Worm (Caenorhabditis elegans): ENCODE results near the gene F28G4.3.
A peak's percentile ranks its signal among the peaks of the same experiment; 100 is the strongest.

F28G4.3 gene

ce11 chrV:16249105-16249504 lies 38.4 kb downstream of the F28G4.3 start:
- no peak for TF ChIP-seq lin-11 (tag; optimal IDR thresholded peaks at IDR 0.05)
- peak; percentile 76 for TF ChIP-seq rnt-1 (tag; optimal IDR thresholded peaks at IDR 0.05)
- no peak for TF ChIP-seq ceh-18 (tag; optimal IDR thresholded peaks at IDR 0.05)

ce11 chrV:16246579-16246978 lies 40.9 kb downstream of the F28G4.3 start, which contains the start of gene srh-95:
Gene srh-95, plus strand, starts transcription at chrV:16246879.
- no peak for TF ChIP-seq tbx-2 (tag; optimal IDR thresholded peaks at IDR 0.05)

ce11 chrV:16244078-16244477 lies 43.4 kb downstream of the F28G4.3 start, which contains the start of gene srh-104:
Gene srh-104, minus strand, starts transcription at chrV:16244178.
- TF ChIP-seq hlh-15 (tag; optimal IDR thresholded peaks at IDR 0.05) (no peak), C38D4.7 (GFP tag; optimal IDR thresholded peaks at IDR 0.05) (no peak), ztf-16 (tag; optimal IDR thresholded peaks at IDR 0.05) (no peak), C08G9.2 (tag; optimal IDR thresholded peaks at IDR 0.05) (no peak), ceh-24 (tag; optimal IDR thresholded peaks at IDR 0.05) (no peak), ceh-18 (tag; optimal IDR thresholded peaks at IDR 0.05) (no peak), fkh-6 (tag; optimal IDR thresholded peaks at IDR 0.05) (no peak), madf-2 (tag; optimal IDR thresholded peaks at IDR 0.05) (no peak), fax-1 (tag; optimal IDR thresholded peaks at IDR 0.05) (no peak), fkh-10 (GFP tag; optimal IDR thresholded peaks at IDR 0.05) (no peak), nhr-11 (tag; optimal IDR thresholded peaks at IDR 0.05) (no peak), dve-1 (tag; optimal IDR thresholded peaks at IDR 0.05) (no peak), tbx-7 (tag; optimal IDR thresholded peaks at IDR 0.05) (no peak)

ce11 chrV:16237223-16237622 lies 50.3 kb downstream of the F28G4.3 start, which contains the start of gene F21H7.5:
Gene F21H7.5, plus strand, starts transcription at chrV:16237523.
- TF ChIP-seq pha-2 (tag; optimal IDR thresholded peaks at IDR 0.05) (no peak), nhr-232 (tag; optimal IDR thresholded peaks at IDR 0.05) (no peak), ztf-16 (tag; optimal IDR thresholded peaks at IDR 0.05) (no peak), madf-2 (tag; optimal IDR thresholded peaks at IDR 0.05) (no peak), elt-2 (tag; optimal IDR thresholded peaks at IDR 0.05) (no peak), ref-2 (tag; optimal IDR thresholded peaks at IDR 0.05) (no peak), ceh-31 (tag; optimal IDR thresholded peaks at IDR 0.05) (no peak), ceh-14 (tag; optimal IDR thresholded peaks at IDR 0.05) (no peak), ceh-9 (tag; optimal IDR thresholded peaks at IDR 0.05) (no peak), dmd-4 (tag; optimal IDR thresholded peaks at IDR 0.05; ENCODE audit: borderline replicate concordance) (no peak), gmeb-2 (tag; optimal IDR thresholded peaks at IDR 0.05) (no peak), K09A11.1 (tag; optimal IDR thresholded peaks at IDR 0.05; ENCODE audit: insufficient read depth) (no peak)
